Worm (Caenorhabditis elegans) whole organism, young adult: ENCODE results near the gene rgs-2.

Experiments
- C06A6.2 ChIP-seq: fragments of 200-800 bp; sonication (Bioruptor generic); conservative IDR thresholded peaks from 2 replicates; pipeline ENCODE4 v1.3.6; 2022; ENCODE audit warnings: missing genetic modification characterization, missing compliant biosample characterization
- D2030.7 ChIP-seq: fragments of 200-800 bp; sonication (Bioruptor generic); IDR thresholded peaks from 2 replicates; pipeline ENCODE4 v1.3.6; 2022; ENCODE audit warnings: missing genetic modification reagents, missing genetic modification characterization, missing compliant biosample characterization
- F39B2.1 ChIP-seq: fragments of 200-800 bp; sonication (Bioruptor generic); IDR thresholded peaks from 2 replicates; pipeline ENCODE4 v1.3.6; 2022; ENCODE audit warnings: missing genetic modification reagents, missing genetic modification characterization, missing compliant biosample characterization
- F49E8.2 ChIP-seq: sonication (generic microtip); optimal IDR thresholded peaks from 3 replicates; lab custom pipeline; 2017; ENCODE audit warnings: missing genetic modification characterization, mild to moderate bottlenecking, missing compliant biosample characterization, antibody characterized with exemption, moderate library complexity; ENCODE audit not compliant: insufficient read depth
- F55B11.4 ChIP-seq: sonication (generic microtip); optimal IDR thresholded peaks from 2 replicates; lab custom pipeline; 2016; ENCODE audit warnings: missing compliant biosample characterization, missing genetic modification characterization, borderline replicate concordance; ENCODE audit not compliant: insufficient read depth
- Y79H2A.3 ChIP-seq: fragments of 200-800 bp; sonication (Bioruptor generic); conservative IDR thresholded peaks from 2 replicates; pipeline ENCODE4 v1.3.6; 2022; ENCODE audit warnings: missing genetic modification reagents, missing genetic modification characterization, missing compliant biosample characterization
- aptf-2 ChIP-seq: fragments of 200-800 bp; sonication (Bioruptor generic); conservative IDR thresholded peaks from 2 replicates; pipeline ENCODE4 v1.3.6; 2022; ENCODE audit warnings: missing genetic modification reagents, missing genetic modification characterization, missing compliant biosample characterization
- aptf-3 ChIP-seq: fragments of 200-800 bp; sonication (Bioruptor generic); IDR thresholded peaks from 2 replicates; pipeline ENCODE4 v1.3.6; 2022; ENCODE audit warnings: missing genetic modification characterization, missing compliant biosample characterization
- cebp-2 ChIP-seq: fragments of 200-800 bp; sonication (Bioruptor generic); IDR thresholded peaks from 2 replicates; pipeline ENCODE4 v1.3.6; 2022; ENCODE audit warnings: missing genetic modification characterization, missing compliant biosample characterization
- ceh-79 ChIP-seq: sonication (generic microtip); optimal IDR thresholded peaks from 2 replicates; lab custom pipeline; 2017; ENCODE audit warnings: mild to moderate bottlenecking, missing genetic modification characterization, missing compliant biosample characterization
- efl-1 ChIP-seq: fragments of 150-350 bp; optimal IDR thresholded peaks from 2 replicates; lab custom pipeline; 2014; ENCODE audit warnings: missing biosample characterization, missing genetic modification reagents, missing genetic modification characterization
- gei-17 ChIP-seq: fragments of 200-800 bp; sonication (Bioruptor generic); optimal IDR thresholded peaks from 2 replicates; lab custom pipeline; 2018; ENCODE audit warnings: mild to moderate bottlenecking, missing genetic modification characterization, missing compliant biosample characterization
- hlh-12 ChIP-seq: sonication (generic microtip); optimal IDR thresholded peaks from 2 replicates; lab custom pipeline; 2016; ENCODE audit warnings: missing genetic modification characterization, missing compliant biosample characterization
- hlh-26 ChIP-seq: fragments of 200-800 bp; sonication (Bioruptor generic); conservative IDR thresholded peaks from 2 replicates; pipeline ENCODE4 v1.3.6; 2022; ENCODE audit warnings: missing genetic modification reagents, missing genetic modification characterization, missing compliant biosample characterization
- hsf-1 ChIP-seq: fragments of 200-800 bp; sonication (Bioruptor generic); IDR thresholded peaks from 2 replicates; pipeline ENCODE4 v1.3.6; 2022; ENCODE audit warnings: missing genetic modification reagents, missing genetic modification characterization, missing compliant biosample characterization
- lin-40 ChIP-seq: sonication (generic microtip); optimal IDR thresholded peaks from 2 replicates; lab custom pipeline; 2016; ENCODE audit warnings: missing genetic modification characterization, mild to moderate bottlenecking, missing compliant biosample characterization, missing genotype, missing genetic modification reagents
- lsl-1 ChIP-seq: fragments of 200-800 bp; sonication (Bioruptor generic); optimal IDR thresholded peaks from 2 replicates; lab custom pipeline; 2018; ENCODE audit warnings: mild to moderate bottlenecking, missing genetic modification characterization, moderate library complexity, missing compliant biosample characterization
- madf-10 ChIP-seq: sonication (generic microtip); optimal IDR thresholded peaks from 2 replicates; lab custom pipeline; 2016; ENCODE audit warnings: mild to moderate bottlenecking, missing genetic modification characterization, missing compliant biosample characterization
- madf-3 ChIP-seq: fragments of 200-800 bp; sonication (Bioruptor generic); IDR thresholded peaks from 2 replicates; pipeline ENCODE4 v1.3.6; 2022; ENCODE audit warnings: missing genetic modification reagents, missing genetic modification characterization, missing compliant biosample characterization
- madf-6 ChIP-seq: fragments of 200-800 bp; sonication (Bioruptor generic); IDR thresholded peaks from 2 replicates; pipeline ENCODE4 v1.3.6; 2022; ENCODE audit warnings: missing genetic modification reagents, missing genetic modification characterization, missing compliant biosample characterization
- nfyb-1 ChIP-seq: fragments of 200-800 bp; sonication (Bioruptor generic); IDR thresholded peaks from 2 replicates; pipeline ENCODE4 v1.3.6; 2022; ENCODE audit warnings: missing genetic modification reagents, missing genetic modification characterization, missing compliant biosample characterization
- nhr-120 ChIP-seq: fragments of 200-800 bp; sonication (Bioruptor generic); IDR thresholded peaks from 2 replicates; pipeline ENCODE4 v1.3.6; 2022; ENCODE audit warnings: missing genetic modification characterization, missing compliant biosample characterization
- nhr-179 ChIP-seq: sonication (generic microtip); optimal IDR thresholded peaks from 2 replicates; lab custom pipeline; 2016; ENCODE audit warnings: mild to moderate bottlenecking, missing genetic modification characterization, missing compliant biosample characterization
- snpc-1.1 ChIP-seq: sonication (generic microtip); optimal IDR thresholded peaks from 2 replicates; lab custom pipeline; 2017; ENCODE audit warnings: missing genetic modification characterization, mild to moderate bottlenecking, missing compliant biosample characterization, antibody characterized with exemption, moderate library complexity, missing genotype, missing genetic modification reagents; ENCODE audit not compliant: insufficient read depth
- ztf-22 ChIP-seq: fragments of 200-800 bp; sonication (Bioruptor generic); optimal IDR thresholded peaks from 2 replicates; lab custom pipeline; 2018; ENCODE audit warnings: mild to moderate bottlenecking, missing genetic modification characterization, moderate library complexity, missing compliant biosample characterization
- ztf-25 ChIP-seq: fragments of 200-800 bp; sonication (Bioruptor generic); IDR thresholded peaks from 2 replicates; pipeline ENCODE4 v1.3.6; 2022; ENCODE audit warnings: missing genetic modification reagents, missing genetic modification characterization, missing compliant biosample characterization

rgs-2 gene

DNA sequence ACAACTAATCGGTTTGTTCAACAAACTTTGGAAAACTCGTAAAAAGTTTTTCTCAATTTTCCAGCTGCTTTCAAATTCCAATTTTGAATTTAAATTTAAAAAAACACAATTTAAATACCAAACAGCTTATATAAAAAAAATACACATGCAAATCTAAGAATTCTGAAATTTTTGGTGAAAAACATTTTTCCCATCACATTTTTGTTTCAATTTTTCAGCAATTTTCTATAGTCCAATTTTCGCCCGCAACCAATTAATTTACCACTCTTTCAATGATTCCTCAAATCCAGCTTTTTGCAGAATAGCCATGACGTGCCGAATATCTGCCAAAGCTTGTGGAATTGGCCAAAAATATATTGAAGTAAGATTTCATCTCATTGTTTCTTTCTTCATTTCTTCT is 49.3 kb downstream of the rgs-2 start, which contains the start of gene cept-1:
Gene cept-1 (plus strand): TSS at position 301 of the 400 bp plus-strand sequence.
- TF ChIP-seq Y79H2A.3 (GFP tag; lab: Robert Waterston, UW) (no peak), hsf-1 (GFP tag; lab: Robert Waterston, UW) (no peak), lin-40 (tag; lab: Kevin White, UChicago) (no peak)

DNA sequence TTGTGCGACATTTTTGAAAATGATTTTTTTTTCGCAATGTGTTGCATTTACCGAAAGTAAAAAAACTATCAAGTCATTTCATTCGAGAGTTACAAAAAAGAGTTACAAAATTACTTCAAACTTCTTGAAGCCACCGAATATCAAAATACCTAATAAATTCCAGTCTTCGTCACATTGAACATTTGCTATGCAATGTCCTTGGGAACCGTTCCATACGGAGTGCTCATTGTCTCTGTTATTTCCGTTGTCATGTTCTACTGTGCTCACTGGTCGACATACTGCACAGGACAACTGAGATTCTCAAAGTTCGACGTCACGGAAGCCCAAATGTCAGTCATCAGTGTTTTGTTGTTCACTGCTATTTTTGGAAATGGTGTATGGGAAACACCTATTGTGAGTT is 51.6 kb downstream of the rgs-2 start:
- no peak for TF ChIP-seq ztf-22 (GFP tag; lab: Kevin White, UChicago)
- TF ChIP-seq snpc-1.1 (tag; lab: Kevin White, UChicago): no peak
- no peak for TF ChIP-seq F55B11.4 (tag; lab: Kevin White, UChicago)
- 0 out of 2 replicates have a peak, but pooled peaks have one; percentile 15 for TF ChIP-seq madf-6 (GFP tag; lab: Robert Waterston, UW)
- TF ChIP-seq nhr-120 (GFP tag; lab: Robert Waterston, UW): no peak

DNA sequence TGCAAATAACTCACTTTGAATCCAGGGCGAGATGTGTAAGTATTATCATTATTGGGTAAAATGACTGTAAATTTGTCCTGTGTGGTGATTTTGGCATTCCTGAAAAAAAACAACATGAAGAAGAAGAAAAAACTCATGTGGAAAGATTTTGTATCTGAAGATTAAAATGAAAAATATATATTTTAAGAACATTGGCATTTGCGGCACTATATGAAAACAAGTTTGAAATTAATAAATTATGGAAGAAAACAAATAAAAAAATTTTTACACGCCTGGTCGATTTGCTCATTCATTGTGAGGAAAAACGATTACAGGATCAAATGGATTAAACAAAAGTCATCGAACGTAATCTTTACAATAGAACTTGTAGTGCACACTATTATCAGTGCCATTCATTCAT is 57.2 kb downstream of the rgs-2 start, which contains the start of gene ilc-17.1:
Gene ilc-17.1 (minus strand): TSS at position 101 of the 400 bp plus-strand sequence.
- no peak for TF ChIP-seq aptf-3 (GFP tag; lab: Robert Waterston, UW)
- no peak for TF ChIP-seq F39B2.1
- TF ChIP-seq efl-1 (GFP tag; lab: Kevin White, UChicago): no peak
- no peak for TF ChIP-seq madf-6 (GFP tag; lab: Robert Waterston, UW)
- TF ChIP-seq gei-17 (GFP tag; lab: Kevin White, UChicago): no peak
- no peak for TF ChIP-seq cebp-2 (GFP tag; lab: Robert Waterston, UW)
- TF ChIP-seq F49E8.2 (tag; lab: Kevin White, UChicago): no peak
- TF ChIP-seq C06A6.2: no peak
- TF ChIP-seq madf-10 (tag; lab: Kevin White, UChicago): no peak
- TF ChIP-seq lsl-1: no peak
- TF ChIP-seq nhr-179 (tag; lab: Kevin White, UChicago): no peak
- TF ChIP-seq aptf-2 (GFP tag; lab: Robert Waterston, UW): no peak
- TF ChIP-seq nfyb-1: no peak
- no peak for TF ChIP-seq D2030.7 (GFP tag; lab: Robert Waterston, UW)
- TF ChIP-seq hlh-26 (GFP tag; lab: Robert Waterston, UW): no peak
- no peak for TF ChIP-seq hlh-12 (tag; lab: Kevin White, UChicago)
- no peak for TF ChIP-seq hsf-1 (GFP tag; lab: Robert Waterston, UW)
- TF ChIP-seq madf-3 (GFP tag; lab: Robert Waterston, UW): no peak
- TF ChIP-seq ceh-79 (tag; lab: Kevin White, UChicago): no peak
- no peak for TF ChIP-seq ztf-25 (GFP tag; lab: Robert Waterston, UW)
- TF ChIP-seq, all 124 proteins: peak for 0
